Worm (Caenorhabditis elegans) whole organism, L4/young adult: ENCODE results near the gene srx-45.

Experiments used
- dao-5 ChIP-seq: sonication (generic microtip); optimal IDR thresholded peaks from 2 replicates; lab custom pipeline; 2016; ENCODE audit warnings: missing genotype, missing genetic modification characterization, moderate library complexity, missing compliant biosample characterization
- him-1 ChIP-seq: sonication (generic microtip); optimal IDR thresholded peaks from 2 replicates; lab custom pipeline; 2016; ENCODE audit warnings: missing genotype, missing genetic modification reagents, missing genetic modification characterization, missing compliant biosample characterization

- TF ChIP-seq him-1 (tag; lab: Kevin White, UChicago), result no peak
- no peak for TF ChIP-seq dao-5 (tag; lab: Kevin White, UChicago)
Observed at ce11 chrIII:9281480-9281879, 25.0 kb downstream of the srx-45 start, which contains the start of gene fozi-1.
